Worm (Caenorhabditis elegans) whole organism, young adult: ENCODE results near the gene F54D1.6.
A peak's percentile ranks its signal among the peaks of the same experiment; 100 is the strongest.

ENCODE experiments used
- B0035.1 ChIP-seq: sonication (generic microtip); optimal IDR thresholded peaks from 2 replicates; lab custom pipeline; 2016; ENCODE audit warnings: missing genetic modification characterization, mild to moderate bottlenecking, missing compliant biosample characterization, missing genotype, missing genetic modification reagents
- C06A6.2 ChIP-seq: fragments of 200-800 bp; sonication (Bioruptor generic); conservative IDR thresholded peaks from 2 replicates; pipeline ENCODE4 v1.3.6; 2022; ENCODE audit warnings: missing genetic modification characterization, missing compliant biosample characterization
- C17E4.6 ChIP-seq: fragments of 200-800 bp; sonication (Bioruptor generic); IDR thresholded peaks from 2 replicates; pipeline ENCODE4 v1.3.6; 2022; ENCODE audit warnings: missing genetic modification reagents, missing genetic modification characterization, missing compliant biosample characterization
- D2030.7 ChIP-seq: fragments of 200-800 bp; sonication (Bioruptor generic); IDR thresholded peaks from 2 replicates; pipeline ENCODE4 v1.3.6; 2022; ENCODE audit warnings: missing genetic modification reagents, missing genetic modification characterization, missing compliant biosample characterization
- F33H1.4 ChIP-seq: fragments of 200-800 bp; sonication (Bioruptor generic); IDR thresholded peaks from 2 replicates; pipeline ENCODE4 v1.3.6; 2022; ENCODE audit warnings: missing genetic modification reagents, missing genetic modification characterization, missing compliant biosample characterization
- F55B11.4 ChIP-seq: sonication (generic microtip); optimal IDR thresholded peaks from 2 replicates; lab custom pipeline; 2016; ENCODE audit warnings: missing compliant biosample characterization, missing genetic modification characterization, borderline replicate concordance; ENCODE audit not compliant: insufficient read depth
- Y95B8A.8 ChIP-seq: fragments of 200-800 bp; sonication (Bioruptor generic); IDR thresholded peaks from 2 replicates; pipeline ENCODE4 v1.3.6; 2022; ENCODE audit warnings: missing genetic modification reagents, missing genetic modification characterization, missing compliant biosample characterization
- ama-1 ChIP-seq, 3 experiments: fragments of 150-350 bp in 1 of 3; sonication (generic microtip) in 2 of 3; optimal IDR thresholded peaks; 2 replicates each; lab custom pipeline; 2014 to 2018; ENCODE audit warnings: missing biosample characterization in 2 of 3, missing genetic modification characterization in 2 of 3, missing genetic modification reagents in 2 of 3
- atf-7 ChIP-seq: sonication (generic microtip); optimal IDR thresholded peaks from 2 replicates; lab custom pipeline; 2017; ENCODE audit warnings: mild to moderate bottlenecking, missing genetic modification characterization, missing compliant biosample characterization
- ccch-3 ChIP-seq: fragments of 200-800 bp; sonication (Bioruptor generic); optimal IDR thresholded peaks from 2 replicates; lab custom pipeline; 2018; ENCODE audit warnings: mild to moderate bottlenecking, missing genetic modification characterization, missing compliant biosample characterization
- cebp-1 ChIP-seq, 2 experiments: fragments of 200-800 bp in 1 of 2; sonication (Bioruptor generic) in 1 of 2; sonication (generic microtip) in 1 of 2; IDR thresholded peaks in 1 of 2; optimal IDR thresholded peaks in 1 of 2; 2 replicates each; pipeline versions ENCODE4 v1.3.6 to Lab custom; 2017 to 2022; ENCODE audit warnings: missing compliant biosample characterization in 2 of 2, missing genetic modification characterization in 2 of 2, mild to moderate bottlenecking in 1 of 2, missing genetic modification reagents in 1 of 2, moderate library complexity in 1 of 2
- ceh-27 ChIP-seq: fragments of 200-800 bp; sonication (Bioruptor generic); optimal IDR thresholded peaks from 2 replicates; lab custom pipeline; 2018; ENCODE audit warnings: mild to moderate bottlenecking, missing genetic modification characterization, moderate library complexity, missing compliant biosample characterization
- ceh-58 ChIP-seq: fragments of 200-800 bp; sonication (Bioruptor generic); IDR thresholded peaks from 2 replicates; pipeline ENCODE4 v1.3.6; 2022; ENCODE audit warnings: missing genetic modification characterization, missing compliant biosample characterization
- ekl-4 ChIP-seq: fragments of 200-800 bp; sonication (Bioruptor generic); IDR thresholded peaks from 2 replicates; pipeline ENCODE4 v1.3.6; 2022; ENCODE audit warnings: missing genetic modification reagents, missing genetic modification characterization, missing compliant biosample characterization
- fkh-3 ChIP-seq: sonication (generic microtip); optimal IDR thresholded peaks from 2 replicates; lab custom pipeline; 2016; ENCODE audit warnings: mild to moderate bottlenecking, missing genetic modification characterization, missing compliant biosample characterization
- hlh-12 ChIP-seq: sonication (generic microtip); optimal IDR thresholded peaks from 2 replicates; lab custom pipeline; 2016; ENCODE audit warnings: missing genetic modification characterization, missing compliant biosample characterization
- hmg-1.2 ChIP-seq: fragments of 200-800 bp; sonication (Bioruptor generic); IDR thresholded peaks from 2 replicates; pipeline ENCODE4 v1.3.6; 2022; ENCODE audit warnings: missing genetic modification reagents, missing genetic modification characterization, missing compliant biosample characterization
- hsf-1 ChIP-seq: fragments of 200-800 bp; sonication (Bioruptor generic); IDR thresholded peaks from 2 replicates; pipeline ENCODE4 v1.3.6; 2022; ENCODE audit warnings: missing genetic modification reagents, missing genetic modification characterization, missing compliant biosample characterization
- let-526 ChIP-seq: fragments of 200-800 bp; sonication (Bioruptor generic); IDR thresholded peaks from 2 replicates; pipeline ENCODE4 v1.3.6; 2022; ENCODE audit warnings: missing genetic modification reagents, missing genetic modification characterization, missing compliant biosample characterization
- lin-26 ChIP-seq: fragments of 200-800 bp; sonication (Bioruptor generic); IDR thresholded peaks from 2 replicates; pipeline ENCODE4 v1.3.6; 2022; ENCODE audit warnings: missing genetic modification reagents, missing genetic modification characterization, missing compliant biosample characterization
- lin-35 ChIP-seq, 3 experiments: fragments of 150-350 bp in 2 of 3; sonication (generic microtip) in 1 of 3; optimal IDR thresholded peaks; 2 replicates each; lab custom pipeline; 2014 to 2018; ENCODE audit warnings: missing biosample characterization in 3 of 3, missing genetic modification characterization in 3 of 3, missing genetic modification reagents in 3 of 3
- lsl-1 ChIP-seq: fragments of 200-800 bp; sonication (Bioruptor generic); optimal IDR thresholded peaks from 2 replicates; lab custom pipeline; 2018; ENCODE audit warnings: mild to moderate bottlenecking, missing genetic modification characterization, moderate library complexity, missing compliant biosample characterization
- lsy-27 ChIP-seq: sonication (generic microtip); optimal IDR thresholded peaks from 2 replicates; lab custom pipeline; 2017; ENCODE audit warnings: missing genetic modification characterization, mild to moderate bottlenecking, missing compliant biosample characterization, antibody characterized with exemption, missing genotype, borderline replicate concordance; ENCODE audit not compliant: insufficient read depth
- madf-10 ChIP-seq: sonication (generic microtip); optimal IDR thresholded peaks from 2 replicates; lab custom pipeline; 2016; ENCODE audit warnings: mild to moderate bottlenecking, missing genetic modification characterization, missing compliant biosample characterization
- madf-3 ChIP-seq: fragments of 200-800 bp; sonication (Bioruptor generic); IDR thresholded peaks from 2 replicates; pipeline ENCODE4 v1.3.6; 2022; ENCODE audit warnings: missing genetic modification reagents, missing genetic modification characterization, missing compliant biosample characterization
- madf-6 ChIP-seq: fragments of 200-800 bp; sonication (Bioruptor generic); IDR thresholded peaks from 2 replicates; pipeline ENCODE4 v1.3.6; 2022; ENCODE audit warnings: missing genetic modification reagents, missing genetic modification characterization, missing compliant biosample characterization
- mel-28 ChIP-seq: sonication (generic microtip); optimal IDR thresholded peaks from 2 replicates; lab custom pipeline; 2016; ENCODE audit warnings: borderline replicate concordance, mild to moderate bottlenecking, missing genetic modification characterization, missing compliant biosample characterization
- nfya-1 ChIP-seq: sonication (generic microtip); optimal IDR thresholded peaks from 2 replicates; lab custom pipeline; 2017; ENCODE audit warnings: antibody characterized with exemption, missing compliant biosample characterization, missing genetic modification characterization, borderline replicate concordance; ENCODE audit not compliant: insufficient read depth
- nfyb-1 ChIP-seq: fragments of 200-800 bp; sonication (Bioruptor generic); IDR thresholded peaks from 2 replicates; pipeline ENCODE4 v1.3.6; 2022; ENCODE audit warnings: missing genetic modification reagents, missing genetic modification characterization, missing compliant biosample characterization
- nhr-120 ChIP-seq: fragments of 200-800 bp; sonication (Bioruptor generic); IDR thresholded peaks from 2 replicates; pipeline ENCODE4 v1.3.6; 2022; ENCODE audit warnings: missing genetic modification characterization, missing compliant biosample characterization
- nhr-179 ChIP-seq: sonication (generic microtip); optimal IDR thresholded peaks from 2 replicates; lab custom pipeline; 2016; ENCODE audit warnings: mild to moderate bottlenecking, missing genetic modification characterization, missing compliant biosample characterization
- nhr-80 ChIP-seq: sonication (generic microtip); optimal IDR thresholded peaks from 2 replicates; lab custom pipeline; 2016; ENCODE audit warnings: missing genetic modification characterization, missing compliant biosample characterization
- snpc-1.3 ChIP-seq: sonication (generic microtip); optimal IDR thresholded peaks from 2 replicates; lab custom pipeline; 2017; ENCODE audit warnings: missing genetic modification characterization, mild to moderate bottlenecking, missing compliant biosample characterization, antibody characterized with exemption, moderate library complexity, missing genotype, missing genetic modification reagents; ENCODE audit not compliant: insufficient read depth
- snpc-3.4 ChIP-seq: sonication (generic microtip); optimal IDR thresholded peaks from 2 replicates; lab custom pipeline; 2017; ENCODE audit warnings: missing genetic modification characterization, mild to moderate bottlenecking, missing compliant biosample characterization, antibody characterized with exemption, moderate library complexity, missing genotype, missing genetic modification reagents
- somi-1 ChIP-seq: fragments of 200-800 bp; sonication (Bioruptor generic); optimal IDR thresholded peaks from 2 replicates; lab custom pipeline; 2018; ENCODE audit warnings: mild to moderate bottlenecking, missing genetic modification characterization, missing compliant biosample characterization
- tlf-1 ChIP-seq: fragments of 200-800 bp; sonication (Bioruptor generic); optimal IDR thresholded peaks from 2 replicates; lab custom pipeline; 2018; ENCODE audit warnings: mild to moderate bottlenecking, missing genetic modification characterization, missing compliant biosample characterization
- unc-62 ChIP-seq: fragments of 150-350 bp; optimal IDR thresholded peaks from 2 replicates; lab custom pipeline; 2014; ENCODE audit warnings: missing biosample characterization, missing genetic modification reagents, missing genetic modification characterization
- ztf-18 ChIP-seq: sonication (generic microtip); optimal IDR thresholded peaks from 2 replicates; lab custom pipeline; 2016; ENCODE audit warnings: missing genotype, mild to moderate bottlenecking, missing genetic modification characterization, missing compliant biosample characterization

Gene F54D1.6

ce11 chrIV:11314885-11315284, 27.3 kb downstream of the F54D1.6 start, which contains the start of the genes B0035.3, B0035.22 and pfd-4 (continued):
- TF ChIP-seq lin-35 (GFP tag; optimal IDR thresholded peaks at IDR 0.05; lab: Kevin White, UChicago) = peak in 1 of 3 experiments; percentile 15
- TF ChIP-seq ceh-27 (GFP tag; lab: Kevin White, UChicago) = peak; percentile 35
- TF ChIP-seq unc-62 (GFP tag; lab: Kevin White, UChicago) = no peak
- no peak for TF ChIP-seq nhr-179
- TF ChIP-seq ekl-4 (GFP tag; lab: Robert Waterston, UW) = no peak
- TF ChIP-seq madf-6 = peak; percentile 34; the same call in 1 of the 2 replicates
- TF ChIP-seq nhr-80 (tag; lab: Kevin White, UChicago) = no peak

DNA sequence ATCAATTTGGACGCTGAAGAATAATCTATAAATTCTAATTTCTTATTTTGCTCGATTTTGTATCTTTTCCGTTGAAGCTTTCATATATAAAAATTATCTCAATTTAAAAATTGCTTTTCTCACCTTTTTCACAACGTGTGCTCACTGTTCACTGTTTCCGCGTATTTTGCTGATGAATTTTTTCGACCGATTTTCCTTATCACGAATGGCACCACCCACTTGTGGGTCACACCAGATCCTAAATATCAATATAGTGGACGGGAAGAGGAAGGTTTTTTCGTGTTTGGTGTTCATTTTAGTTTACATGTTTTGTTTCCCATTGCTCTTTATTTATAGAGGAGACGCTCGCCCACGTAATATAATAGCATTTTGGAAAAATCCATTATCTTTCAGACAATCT, 28.1 kb downstream of the F54D1.6 start:
- no peak for TF ChIP-seq unc-62 (GFP tag; lab: Kevin White, UChicago)
- TF ChIP-seq hsf-1 (GFP tag; lab: Robert Waterston, UW) = peak; percentile 51; the same call in 1 of the 2 replicates
- TF ChIP-seq, all 124 proteins: peak for 1

DNA sequence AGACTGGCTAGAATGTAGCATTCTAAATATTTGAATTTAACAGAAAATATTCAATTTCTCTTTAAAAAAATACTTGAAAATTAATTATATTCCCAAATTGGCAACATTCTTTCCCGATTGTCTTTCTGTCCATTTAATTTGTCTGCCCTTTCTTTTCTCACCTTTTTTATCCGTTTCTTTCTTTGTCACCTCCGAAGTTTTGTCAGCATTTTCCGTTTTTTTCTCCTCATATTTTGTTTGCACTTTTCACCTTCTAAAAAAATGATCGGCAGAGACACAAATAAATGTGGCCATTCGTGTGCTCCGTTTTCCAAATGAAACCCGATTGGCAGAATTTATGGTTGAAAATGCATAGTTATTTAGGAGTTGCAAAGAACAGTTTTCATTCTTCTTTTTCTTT, 28.5 kb downstream of the F54D1.6 start:
- peak; percentile 5 for TF ChIP-seq nhr-80 (tag; lab: Kevin White, UChicago)
- TF ChIP-seq ccch-3 = no peak
- no peak for TF ChIP-seq nfyb-1 (GFP tag; lab: Robert Waterston, UW)

ce11 chrIV:11316640-11317039, 29.0 kb downstream of the F54D1.6 start:
- TF ChIP-seq let-526 (GFP tag; lab: Robert Waterston, UW) (no peak), C17E4.6 (GFP tag; lab: Robert Waterston, UW) (no peak), cebp-1 (GFP tag; IDR thresholded peaks at IDR 0.05; lab: Robert Waterston, UW) (no peak), cebp-1 (tag; optimal IDR thresholded peaks at IDR 0.05; lab: Kevin White, UChicago) (no peak), Y95B8A.8 (no peak), F33H1.4 (GFP tag; lab: Robert Waterston, UW) (no peak)

- no peak for TF ChIP-seq C06A6.2 (GFP tag; lab: Robert Waterston, UW)
- no peak for TF ChIP-seq lsy-27 (tag; lab: Kevin White, UChicago)
- TF ChIP-seq lin-26 (GFP tag; lab: Robert Waterston, UW) = no peak
- no peak for TF ChIP-seq B0035.1 (tag; lab: Kevin White, UChicago)
- TF ChIP-seq fkh-3 (tag; lab: Kevin White, UChicago) = no peak
- TF ChIP-seq ceh-58 (GFP tag; lab: Robert Waterston, UW) = no peak
- TF ChIP-seq, all 124 proteins: peak for 0
These were observed 29.5 kb downstream of the F54D1.6 start, which contains the start of gene gspd-1 for ce11 chrIV:11317119-11317518. Gene gspd-1 (plus strand): TSS chrIV:11317419.

DNA sequence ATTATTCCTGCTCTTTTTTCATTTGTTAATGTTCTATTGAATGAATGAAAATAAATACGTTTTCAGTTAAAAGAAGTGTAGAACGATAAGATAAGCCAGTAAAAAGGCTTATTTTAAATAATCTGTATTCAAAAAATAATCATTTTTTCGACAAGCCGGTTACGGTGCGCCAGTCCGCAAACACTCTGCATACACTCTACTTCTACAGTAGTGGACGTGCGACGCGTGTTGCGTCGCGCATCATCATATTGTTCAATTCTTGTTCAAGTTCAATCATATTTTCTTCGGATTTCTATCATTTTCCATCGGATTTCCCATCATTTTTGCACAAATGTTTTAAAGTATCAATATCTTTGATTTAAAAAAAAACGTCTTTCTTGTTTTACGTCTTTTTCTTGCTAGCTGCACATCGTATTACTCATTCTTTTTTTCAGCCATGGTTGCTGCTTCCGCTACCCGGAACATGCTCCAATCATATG, 32.3 kb downstream of the F54D1.6 start, which contains the start of gene B0035.18:
B0035.18 (plus strand) TSS at position 429 of the 479 bp plus-strand sequence.
- TF ChIP-seq nhr-120 (GFP tag; lab: Robert Waterston, UW) = no peak
- TF ChIP-seq ama-1 (optimal IDR thresholded peaks at IDR 0.05; lab: Kevin White, UChicago) = no peak
- no peak for TF ChIP-seq ama-1 (GFP tag; optimal IDR thresholded peaks at IDR 0.05; lab: Kevin White, UChicago)
- no peak for TF ChIP-seq atf-7 (tag; lab: Kevin White, UChicago)
- no peak for TF ChIP-seq ztf-18 (tag; lab: Kevin White, UChicago)
- peak; percentile 9 for TF ChIP-seq snpc-1.3 (tag; lab: Kevin White, UChicago)
- TF ChIP-seq tlf-1 = no peak
- TF ChIP-seq D2030.7 (GFP tag; lab: Robert Waterston, UW) = peak; percentile 30; the same call in 1 of the 2 replicates
- TF ChIP-seq hlh-12 (tag; lab: Kevin White, UChicago) = no peak
- TF ChIP-seq somi-1 (GFP tag; lab: Kevin White, UChicago) = no peak
- peak; percentile 11; the same call in 1 of the 2 replicates for TF ChIP-seq hmg-1.2 (GFP tag; lab: Robert Waterston, UW)
- no peak for TF ChIP-seq nfya-1 (tag; lab: Kevin White, UChicago)
- no peak for TF ChIP-seq F55B11.4
- TF ChIP-seq madf-3 (GFP tag; lab: Robert Waterston, UW) = peak; percentile 91
- TF ChIP-seq lsl-1 (GFP tag; lab: Kevin White, UChicago) = peak; percentile 89
- no peak for TF ChIP-seq mel-28 (tag; lab: Kevin White, UChicago)
- no peak for TF ChIP-seq F33H1.4 (GFP tag; lab: Robert Waterston, UW)
- no peak for TF ChIP-seq madf-10 (tag; lab: Kevin White, UChicago)
- peak; percentile 53 for TF ChIP-seq snpc-3.4 (tag; lab: Kevin White, UChicago)
